Fruit fly (Drosophila melanogaster) whole organism, embryonic: ENCODE measurements around the gene Cyp4ac2.

Experiments
- Blimp-1 ChIP-seq: fragments of 200-800 bp; sonication (Bioruptor generic); optimal IDR thresholded peaks from 3 replicates; lab custom pipeline; 2018; ENCODE audit warnings: missing biosample characterization, missing genetic modification characterization, mild to moderate bottlenecking, moderate library complexity, missing genetic modification reagents
- CG10366 ChIP-seq: fragments of 200-800 bp; sonication (Bioruptor generic); IDR thresholded peaks from 2 replicates; pipeline ENCODE4 v1.3.6; 2022; ENCODE audit warnings: missing biosample characterization, missing genetic modification characterization
- CG10565 ChIP-seq: fragments of 200-800 bp; sonication (Bioruptor generic); optimal IDR thresholded peaks from 3 replicates; lab custom pipeline; 2016; ENCODE audit warnings: missing biosample characterization, mild to moderate bottlenecking, missing genetic modification characterization
- CG10979 ChIP-seq: fragments of 200-800 bp; sonication (Bioruptor generic); optimal IDR thresholded peaks from 2 replicates; lab custom pipeline; 2018; ENCODE audit warnings: missing biosample characterization, mild to moderate bottlenecking, missing genetic modification characterization, moderate library complexity
- CG11504 ChIP-seq: fragments of 200-800 bp; sonication (Bioruptor generic); optimal IDR thresholded peaks from 3 replicates; lab custom pipeline; 2019; ENCODE audit warnings: missing biosample characterization, mild to moderate bottlenecking, missing genetic modification characterization, moderate library complexity
- CG13287 ChIP-seq: fragments of 200-800 bp; sonication (Bioruptor generic); IDR thresholded peaks from 2 replicates; pipeline ENCODE4 v1.3.6; 2022; ENCODE audit warnings: missing biosample characterization, missing genetic modification characterization; ENCODE audit not compliant: partially characterized antibody
- CG13624 ChIP-seq: fragments of 200-800 bp; sonication (Bioruptor generic); optimal IDR thresholded peaks from 2 replicates; lab custom pipeline; 2016; ENCODE audit warnings: missing biosample characterization, missing genetic modification characterization
- CG13775 ChIP-seq: fragments of 200-800 bp; sonication (Bioruptor generic); optimal IDR thresholded peaks from 3 replicates; lab custom pipeline; 2017; ENCODE audit warnings: missing biosample characterization, mild to moderate bottlenecking, missing genetic modification characterization
- CG14710 ChIP-seq: fragments of 200-800 bp; sonication (Bioruptor generic); optimal IDR thresholded peaks from 3 replicates; lab custom pipeline; 2019; ENCODE audit warnings: missing biosample characterization, mild to moderate bottlenecking, missing genetic modification characterization, moderate library complexity
- CG14860 ChIP-seq: fragments of 200-800 bp; sonication (Bioruptor generic); IDR thresholded peaks from 3 replicates; pipeline ENCODE4 v1.3.6; 2022; ENCODE audit warnings: missing biosample characterization, missing genetic modification characterization; ENCODE audit not compliant: partially characterized antibody
- CG18599 ChIP-seq: fragments of 200-800 bp; sonication (Bioruptor generic); optimal IDR thresholded peaks from 3 replicates; lab custom pipeline; 2017; ENCODE audit warnings: missing biosample characterization, missing genetic modification characterization, mild to moderate bottlenecking, moderate library complexity, missing genetic modification reagents
- CG2678 ChIP-seq: fragments of 200-800 bp; sonication (Bioruptor generic); optimal IDR thresholded peaks from 3 replicates; lab custom pipeline; 2019; ENCODE audit warnings: missing biosample characterization, mild to moderate bottlenecking, missing genetic modification characterization, moderate library complexity
- CG3847 ChIP-seq: fragments of 200-800 bp; sonication (Bioruptor generic); IDR thresholded peaks from 2 replicates; pipeline ENCODE4 v1.3.6; 2022; ENCODE audit warnings: missing biosample characterization, missing genetic modification characterization
- CG4424 ChIP-seq: fragments of 200-800 bp; sonication (Bioruptor generic); optimal IDR thresholded peaks from 3 replicates; lab custom pipeline; 2016; ENCODE audit warnings: missing biosample characterization, missing genetic modification characterization
- CG4820 ChIP-seq: fragments of 200-800 bp; sonication (Bioruptor generic); optimal IDR thresholded peaks from 3 replicates; lab custom pipeline; 2016; ENCODE audit warnings: missing biosample characterization, missing genetic modification characterization
- CG7963 ChIP-seq: fragments of 200-800 bp; sonication (Bioruptor generic); IDR thresholded peaks from 3 replicates; pipeline ENCODE4 v1.3.6; 2022; ENCODE audit warnings: missing biosample characterization, missing genetic modification characterization; ENCODE audit not compliant: partially characterized antibody
- CG8388 ChIP-seq: fragments of 200-800 bp; sonication (Bioruptor generic); optimal IDR thresholded peaks from 2 replicates; lab custom pipeline; 2019; ENCODE audit warnings: missing biosample characterization, mild to moderate bottlenecking, missing genetic modification characterization, moderate library complexity
- Drgx ChIP-seq: fragments of 200-800 bp; sonication (Bioruptor generic); IDR thresholded peaks from 2 replicates; pipeline ENCODE4 v1.3.6; 2022; ENCODE audit warnings: missing biosample characterization, missing genetic modification characterization
- Ets65A ChIP-seq: fragments of 200-800 bp; sonication (Bioruptor generic); peaks from one replicate; lab custom pipeline; 2016; ENCODE audit warnings: missing biosample characterization, missing genetic modification characterization
- HLH3B ChIP-seq: fragments of 200-800 bp; sonication (Bioruptor generic); IDR thresholded peaks from 2 replicates; pipeline ENCODE4 v1.3.6; 2022; ENCODE audit warnings: missing biosample characterization, missing genetic modification characterization
- Mad ChIP-seq: fragments of 200-800 bp; sonication (Bioruptor generic); optimal IDR thresholded peaks from 2 replicates; lab custom pipeline; 2016; ENCODE audit warnings: missing biosample characterization, missing genetic modification characterization
- Nf-YC ChIP-seq: fragments of 200-800 bp; optimal IDR thresholded peaks from 3 replicates; lab custom pipeline; 2019; ENCODE audit warnings: missing biosample characterization, mild to moderate bottlenecking, missing genetic modification characterization, moderate library complexity
- Sin3A ChIP-seq: fragments of >200 bp; optimal IDR thresholded peaks from 2 replicates; lab custom pipeline; 2018
- Sox102F ChIP-seq: fragments of 200-800 bp; sonication (Bioruptor generic); optimal IDR thresholded peaks from 2 replicates; lab custom pipeline; 2018; ENCODE audit warnings: missing biosample characterization, mild to moderate bottlenecking, missing genetic modification characterization, moderate library complexity
- Sry-β ChIP-seq: fragments of 200-800 bp; sonication (Bioruptor generic); optimal IDR thresholded peaks from 2 replicates; lab custom pipeline; 2018; ENCODE audit warnings: missing biosample characterization, mild to moderate bottlenecking, missing genetic modification characterization, moderate library complexity
- Ssrp ChIP-seq: fragments of 200-800 bp; sonication (Bioruptor generic); optimal IDR thresholded peaks from 2 replicates; lab custom pipeline; 2018; ENCODE audit warnings: missing biosample characterization, mild to moderate bottlenecking, missing genetic modification characterization, moderate library complexity
- Taf1 ChIP-seq: fragments of 200-800 bp; sonication (Bioruptor generic); IDR thresholded peaks from 2 replicates; pipeline ENCODE4 v1.3.6; 2022; ENCODE audit warnings: missing biosample characterization, missing genetic modification characterization
- Xrp1 ChIP-seq: fragments of 200-800 bp; sonication (Bioruptor generic); IDR thresholded peaks from 2 replicates; pipeline ENCODE4 v1.3.6; 2022; ENCODE audit warnings: missing biosample characterization, missing genetic modification characterization
- ase ChIP-seq: fragments of 200-800 bp; sonication (Bioruptor generic); IDR thresholded peaks from 3 replicates; pipeline ENCODE4 v1.3.6; 2022; ENCODE audit warnings: missing biosample characterization, missing genetic modification characterization
- chinmo ChIP-seq: fragments of 200-800 bp; sonication (Bioruptor generic); IDR thresholded peaks from 4 replicates; pipeline ENCODE4 v1.3.6; 2022; ENCODE audit warnings: missing biosample characterization, missing genetic modification characterization; ENCODE audit not compliant: partially characterized antibody
- cwo ChIP-seq: fragments of 200-800 bp; sonication (Bioruptor generic); optimal IDR thresholded peaks from 3 replicates; lab custom pipeline; 2017; ENCODE audit warnings: missing biosample characterization, missing genetic modification characterization, mild to moderate bottlenecking, moderate library complexity, missing genetic modification reagents
- dmrt11E ChIP-seq: fragments of 200-800 bp; sonication (Bioruptor generic); optimal IDR thresholded peaks from 3 replicates; lab custom pipeline; 2018; ENCODE audit warnings: missing biosample characterization, mild to moderate bottlenecking, missing genetic modification characterization, moderate library complexity
- dmrt99B ChIP-seq: fragments of 200-800 bp; sonication (Bioruptor generic); optimal IDR thresholded peaks from 2 replicates; lab custom pipeline; 2018; ENCODE audit warnings: missing biosample characterization, mild to moderate bottlenecking, missing genetic modification characterization, moderate library complexity
- fd96Cb ChIP-seq: fragments of 200-800 bp; sonication (Bioruptor generic); optimal IDR thresholded peaks from 2 replicates; lab custom pipeline; 2018; ENCODE audit warnings: missing biosample characterization, mild to moderate bottlenecking, missing genetic modification characterization, moderate library complexity
- lbe ChIP-seq: fragments of 200-800 bp; sonication (Bioruptor generic); optimal IDR thresholded peaks from 2 replicates; lab custom pipeline; 2016; ENCODE audit warnings: missing biosample characterization, mild to moderate bottlenecking, missing genetic modification characterization
- luna ChIP-seq: fragments of 200-800 bp; sonication (Bioruptor generic); optimal IDR thresholded peaks from 2 replicates; lab custom pipeline; 2016; ENCODE audit warnings: missing biosample characterization, missing genetic modification characterization
- nom ChIP-seq: fragments of 200-800 bp; sonication (Bioruptor generic); optimal IDR thresholded peaks from 2 replicates; lab custom pipeline; 2017; ENCODE audit warnings: missing biosample characterization, missing genetic modification characterization, mild to moderate bottlenecking, moderate library complexity, missing genetic modification reagents
- phol ChIP-seq: fragments of 200-800 bp; sonication (Bioruptor generic); optimal IDR thresholded peaks from 3 replicates; lab custom pipeline; 2018; ENCODE audit warnings: missing biosample characterization, mild to moderate bottlenecking, missing genetic modification characterization, moderate library complexity
- schlank ChIP-seq: fragments of 200-800 bp; sonication (Bioruptor generic); optimal IDR thresholded peaks from 2 replicates; lab custom pipeline; 2018; ENCODE audit warnings: missing biosample characterization, mild to moderate bottlenecking, missing genetic modification characterization
- sd ChIP-seq: fragments of 200-800 bp; sonication (Bioruptor generic); optimal IDR thresholded peaks from 3 replicates; lab custom pipeline; 2018; ENCODE audit warnings: missing biosample characterization, mild to moderate bottlenecking, missing genetic modification characterization, moderate library complexity
- sens ChIP-seq: fragments of 200-800 bp; sonication (Bioruptor generic); peaks from one replicate; lab custom pipeline; 2016; ENCODE audit warnings: missing biosample characterization, missing genetic modification characterization
- so ChIP-seq: fragments of 200-800 bp; sonication (Bioruptor generic); IDR thresholded peaks from 3 replicates; pipeline ENCODE4 v1.3.6; 2022; ENCODE audit warnings: missing biosample characterization, missing genetic modification characterization
- ssp ChIP-seq: fragments of 200-800 bp; sonication (Bioruptor generic); IDR thresholded peaks from 2 replicates; pipeline ENCODE4 v1.3.6; 2022; ENCODE audit warnings: missing biosample characterization, missing genetic modification characterization
- tio ChIP-seq: fragments of 200-800 bp; sonication (Bioruptor generic); optimal IDR thresholded peaks from 2 replicates; lab custom pipeline; 2017; ENCODE audit warnings: missing biosample characterization, missing genetic modification characterization, inconsistent platforms
- trh ChIP-seq: fragments of 200-800 bp; sonication (Bioruptor generic); optimal IDR thresholded peaks from 2 replicates; lab custom pipeline; 2016; ENCODE audit warnings: missing biosample characterization, missing genetic modification characterization
- vvl ChIP-seq: fragments of 200-800 bp; sonication (Bioruptor generic); IDR thresholded peaks from 2 replicates; pipeline ENCODE4 v1.3.6; 2022; ENCODE audit warnings: missing biosample characterization, missing genetic modification characterization
- zfh1 ChIP-seq: fragments of 200-800 bp; sonication (Bioruptor generic); IDR thresholded peaks from 3 replicates; pipeline ENCODE4 v1.3.6; 2022; ENCODE audit warnings: missing biosample characterization, missing genetic modification characterization

The Cyp4ac2 gene

dm6 chr2L:5252399-5253030, 13.7 kb upstream of the Cyp4ac2 start (continued):
- no peak for TF ChIP-seq CG10366
- no peak for TF ChIP-seq CG18599 (GFP tag; lab: Kevin White, UChicago)

DNA sequence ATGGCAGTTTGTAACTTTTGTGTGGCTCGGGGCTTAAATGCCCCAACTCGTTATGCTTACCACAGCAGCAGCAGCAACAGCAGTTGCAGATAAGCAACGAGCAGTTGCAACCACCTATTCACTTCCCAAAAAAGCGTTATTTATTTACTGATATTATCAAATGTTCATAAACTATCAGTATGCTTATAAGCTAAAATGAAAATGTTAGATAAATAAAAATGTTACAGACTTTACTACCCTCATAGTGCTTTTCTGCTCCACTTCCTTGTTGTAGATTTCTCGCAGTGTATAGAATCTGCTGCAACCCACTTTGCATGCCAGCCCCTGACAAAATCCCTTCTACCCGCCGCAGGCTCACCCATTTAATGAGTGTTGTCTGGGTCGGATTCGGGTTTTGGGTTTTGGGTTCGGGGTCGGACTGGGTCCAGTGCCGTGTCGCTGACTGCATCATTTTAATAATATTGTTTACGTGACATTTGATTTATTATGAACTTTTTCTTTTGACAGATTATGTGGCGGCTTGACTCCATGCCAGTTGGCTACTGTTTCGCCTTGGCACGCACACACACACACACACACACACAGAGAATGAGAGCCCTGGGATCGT, 12.0 kb upstream of the Cyp4ac2 start:
- TF ChIP-seq HLH3B (GFP tag; lab: Robert Waterston, UW) (no peak), ase (no peak), luna (GFP tag; lab: Kevin White, UChicago) (no peak), schlank (tag; lab: Kevin White, UChicago) (no peak), Drgx (peak; percentile 72), CG14860 (no peak), CG13624 (GFP tag; lab: Kevin White, UChicago) (no peak), CG14710 (peak; percentile 15), Ets65A (GFP tag; lab: Kevin White, UChicago) (peak; percentile 6), sens (GFP tag; lab: Kevin White, UChicago) (peak; percentile 27), CG2678 (tag; lab: Kevin White, UChicago) (peak; percentile 2), so (GFP tag; lab: Robert Waterston, UW) (no peak), Ssrp (tag; lab: Kevin White, UChicago) (peak; percentile 12), CG4820 (no peak), CG7963 (GFP tag; lab: Robert Waterston, UW) (no peak), chinmo (GFP tag; lab: Robert Waterston, UW) (no peak), Sox102F (GFP tag; lab: Kevin White, UChicago) (peak; percentile 28), lbe (GFP tag; lab: Kevin White, UChicago) (peak; percentile 85), sd (tag; lab: Kevin White, UChicago) (no peak), Nf-YC (no peak), zfh1 (GFP tag; lab: Robert Waterston, UW) (0 out of 3 replicates have a peak, but pooled peaks have one; percentile 41), dmrt99B (tag; lab: Kevin White, UChicago) (peak; percentile 13), ssp (GFP tag; lab: Robert Waterston, UW) (0 out of 2 replicates have a peak, but pooled peaks have one; percentile 10), Sin3A (lab: Kevin White, UChicago) (no peak), CG3847 (no peak), phol (tag; lab: Kevin White, UChicago) (peak; percentile 23), dmrt11E (peak; percentile 28), CG13287 (GFP tag; lab: Robert Waterston, UW) (no peak), CG10979 (peak; percentile 32), Xrp1 (GFP tag; lab: Robert Waterston, UW) (peak; percentile 31; the same call in 1 of the 2 replicates), CG13775 (GFP tag; lab: Kevin White, UChicago) (no peak), CG11504 (tag; lab: Kevin White, UChicago) (peak; percentile 26), fd96Cb (tag; lab: Kevin White, UChicago) (peak; percentile 10), Blimp-1 (GFP tag; lab: Kevin White, UChicago) (peak; percentile 20), CG8388 (GFP tag; lab: Kevin White, UChicago) (peak; percentile 5), Sry-β (no peak), cwo (GFP tag; lab: Kevin White, UChicago) (no peak), vvl (GFP tag; lab: Robert Waterston, UW) (0 out of 2 replicates have a peak, but pooled peaks have one; percentile 8), nom (GFP tag; lab: Kevin White, UChicago) (peak; percentile 79), tio (no peak), CG4424 (GFP tag; lab: Kevin White, UChicago) (peak; percentile 2), Mad (no peak), Taf1 (GFP tag; lab: Robert Waterston, UW) (no peak), trh (no peak), CG10565 (GFP tag; lab: Kevin White, UChicago) (no peak)
